Worm (Caenorhabditis elegans): ENCODE results near the gene F55C5.17.
A peak's percentile ranks its signal among the peaks of the same experiment; 100 is the strongest.

Gene F55C5.17

DNA sequence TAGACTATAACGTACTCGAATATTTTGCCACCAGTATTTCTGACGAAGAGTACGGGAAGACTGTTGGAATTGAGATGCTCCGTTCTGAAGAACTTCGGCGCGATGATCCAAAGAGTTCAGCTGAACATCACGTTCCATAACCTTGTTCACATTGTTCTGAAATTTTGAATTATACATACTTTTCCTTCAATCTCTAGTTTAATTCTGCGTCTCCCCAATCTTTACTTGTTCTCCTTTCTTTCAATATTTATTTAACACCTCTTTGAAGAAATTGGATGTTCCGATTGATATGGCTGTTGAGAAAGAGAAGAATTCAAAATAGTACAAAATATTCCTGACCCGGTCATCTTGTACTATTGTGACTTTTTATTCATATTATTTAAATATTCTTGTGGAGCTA, 42.5 kb downstream of the F55C5.17 start, which contains the start of gene F23H12.3:
F23H12.3 (plus strand) TSS at position 301 of the 400 bp plus-strand sequence.
- no peak for TF ChIP-seq crh-2 (tag; optimal IDR thresholded peaks at IDR 0.05)
- no peak for TF ChIP-seq nhr-11 (tag; optimal IDR thresholded peaks at IDR 0.05)
- no peak for TF ChIP-seq elt-1 (tag; optimal IDR thresholded peaks at IDR 0.05)
- TF ChIP-seq lin-39 (tag; optimal IDR thresholded peaks at IDR 0.05): no peak
- no peak for TF ChIP-seq zag-1 (tag; optimal IDR thresholded peaks at IDR 0.05)
- no peak for TF ChIP-seq nhr-237 (tag; optimal IDR thresholded peaks at IDR 0.05)
- TF ChIP-seq F13H6.1 (tag; optimal IDR thresholded peaks at IDR 0.05): no peak
- no peak for TF ChIP-seq sma-9 (GFP tag; optimal IDR thresholded peaks at IDR 0.05)
- no peak for TF ChIP-seq sma-9 (tag; optimal IDR thresholded peaks at IDR 0.05)
- TF ChIP-seq gmeb-1 (tag; optimal IDR thresholded peaks at IDR 0.05): no peak
- TF ChIP-seq ama-1 (optimal IDR thresholded peaks at IDR 0.05): no peak
- no peak for TF ChIP-seq sma-3 (GFP tag; optimal IDR thresholded peaks at IDR 0.05)
- TF ChIP-seq peb-1 (tag; optimal IDR thresholded peaks at IDR 0.05): no peak
- TF ChIP-seq nhr-12 (tag; optimal IDR thresholded peaks at IDR 0.05): no peak
- no peak for TF ChIP-seq lin-13 (GFP tag; optimal IDR thresholded peaks at IDR 0.05)
- no peak for TF ChIP-seq ztf-1 (GFP tag; conservative IDR thresholded peaks at IDR 0.05)
- TF ChIP-seq nhr-25 (tag; optimal IDR thresholded peaks at IDR 0.05): no peak
- TF ChIP-seq lsy-2 (tag; optimal IDR thresholded peaks at IDR 0.05): no peak
- TF ChIP-seq ztf-4 (tag; optimal IDR thresholded peaks at IDR 0.05): no peak

DNA sequence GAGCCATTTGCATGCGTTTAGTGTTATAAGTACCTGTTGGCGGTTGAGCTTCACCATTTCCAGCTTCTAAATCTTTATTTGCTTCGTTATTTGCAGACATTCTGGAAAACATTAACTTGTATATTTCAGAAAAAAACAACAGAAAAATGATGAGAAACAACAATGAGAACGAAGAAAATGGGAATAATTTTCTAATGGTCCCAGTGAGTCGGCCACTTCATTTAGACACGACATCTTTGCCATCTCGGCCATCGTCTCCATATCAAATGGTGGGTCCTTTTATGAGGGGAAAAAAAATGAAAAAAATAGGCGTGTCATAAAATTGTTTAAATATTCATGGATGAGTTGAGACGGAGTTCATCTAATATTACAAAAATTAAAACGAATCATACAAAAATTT, 43.5 kb downstream of the F55C5.17 start, which contains the start of gene snb-2:
snb-2 (minus strand) TSS at position 101 of the 400 bp plus-strand sequence.
- TF ChIP-seq crh-2 (tag; optimal IDR thresholded peaks at IDR 0.05) (no peak), nhr-77 (tag; optimal IDR thresholded peaks at IDR 0.05) (no peak), mbf-1 (tag; optimal IDR thresholded peaks at IDR 0.05) (no peak), nhr-23 (tag; optimal IDR thresholded peaks at IDR 0.05) (no peak), ama-1 (optimal IDR thresholded peaks at IDR 0.05) (no peak), ztf-4 (tag; optimal IDR thresholded peaks at IDR 0.05) (no peak)

DNA sequence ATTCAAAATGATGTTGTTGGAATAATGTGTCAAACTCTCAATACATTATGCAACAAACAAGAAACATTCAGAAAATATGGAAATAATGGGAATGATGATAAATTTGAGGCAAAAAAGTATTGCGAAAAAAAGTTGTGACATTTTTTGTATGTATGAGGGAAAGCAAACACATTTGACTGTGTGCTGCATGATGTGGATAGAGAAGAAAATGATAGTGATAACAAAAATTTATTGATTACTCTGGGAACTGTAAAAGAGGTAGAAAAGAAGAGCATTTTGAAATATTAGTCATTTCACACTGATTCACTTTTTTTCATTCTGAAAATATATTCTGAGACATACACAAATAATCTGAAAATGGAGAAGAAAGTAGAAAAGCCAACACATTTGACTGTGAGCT, 45.5 kb downstream of the F55C5.17 start:
- TF ChIP-seq fos-1 (tag; optimal IDR thresholded peaks at IDR 0.05): peak; percentile 60
- TF ChIP-seq unc-55 (GFP tag; optimal IDR thresholded peaks at IDR 0.05): no peak
- TF ChIP-seq ztf-1 (GFP tag; conservative IDR thresholded peaks at IDR 0.05): no peak
- TF ChIP-seq peb-1 (tag; optimal IDR thresholded peaks at IDR 0.05): no peak

DNA sequence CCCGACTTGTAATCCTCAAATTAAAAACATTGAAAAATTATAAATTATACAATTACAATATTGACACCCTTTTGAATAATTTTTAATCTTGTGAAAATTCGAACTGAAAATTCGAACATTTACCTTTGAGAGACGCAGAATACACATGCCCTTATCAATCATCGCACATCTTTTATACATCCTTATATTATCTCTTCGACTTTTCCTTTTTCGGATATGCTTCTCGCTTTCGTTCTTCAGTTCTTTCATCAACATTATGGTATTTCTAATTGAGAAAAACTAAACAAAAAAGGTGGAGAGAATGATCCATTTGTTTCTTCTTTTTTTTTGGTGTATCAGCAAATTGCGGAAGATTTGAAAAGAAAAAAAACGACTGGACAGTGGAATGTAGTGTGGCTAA, 47.0 kb downstream of the F55C5.17 start:
- TF ChIP-seq nhr-77 (tag; optimal IDR thresholded peaks at IDR 0.05) (no peak), lin-13 (GFP tag; optimal IDR thresholded peaks at IDR 0.05) (no peak), nhr-11 (tag; optimal IDR thresholded peaks at IDR 0.05) (no peak), gmeb-1 (tag; optimal IDR thresholded peaks at IDR 0.05) (no peak), elt-1 (tag; optimal IDR thresholded peaks at IDR 0.05) (no peak), ama-1 (optimal IDR thresholded peaks at IDR 0.05) (no peak), nhr-129 (tag; optimal IDR thresholded peaks at IDR 0.05) (no peak), ztf-1 (GFP tag; conservative IDR thresholded peaks at IDR 0.05) (no peak), nhr-10 (tag; optimal IDR thresholded peaks at IDR 0.05) (no peak), mab-5 (tag; optimal IDR thresholded peaks at IDR 0.05) (no peak), elt-3 (tag; optimal IDR thresholded peaks at IDR 0.05) (no peak)

DNA sequence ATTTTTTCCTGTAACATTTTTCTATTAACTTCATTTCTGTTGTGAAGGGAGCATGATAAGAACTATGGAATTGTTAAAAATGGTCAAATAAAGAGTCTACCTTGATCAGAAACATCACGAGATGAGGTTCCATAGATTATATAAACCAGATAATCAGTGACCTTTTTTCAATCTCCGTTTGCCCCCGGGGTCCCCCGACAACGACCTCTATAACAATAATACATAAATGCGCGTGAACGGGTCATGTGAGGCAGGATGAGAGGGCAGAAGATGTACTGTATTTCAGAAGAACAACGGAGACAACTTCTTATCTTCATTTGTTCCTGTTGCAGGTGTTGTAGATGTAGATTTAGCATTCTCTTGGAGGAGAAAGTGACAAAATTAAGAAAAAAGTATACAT, 49.5 kb downstream of the F55C5.17 start:
- TF ChIP-seq sma-9 (GFP tag; optimal IDR thresholded peaks at IDR 0.05) (peak; percentile 36), sma-9 (tag; optimal IDR thresholded peaks at IDR 0.05) (no peak), blmp-1 (tag; optimal IDR thresholded peaks at IDR 0.05; ENCODE audit: insufficient read depth) (peak; percentile 41), gmeb-1 (tag; optimal IDR thresholded peaks at IDR 0.05) (no peak), nhr-237 (tag; optimal IDR thresholded peaks at IDR 0.05) (no peak), nhr-25 (tag; optimal IDR thresholded peaks at IDR 0.05) (peak; percentile 42), ZK546.5 (tag; optimal IDR thresholded peaks at IDR 0.05) (no peak), ama-1 (optimal IDR thresholded peaks at IDR 0.05) (no peak), nhr-77 (tag; optimal IDR thresholded peaks at IDR 0.05) (no peak)

Data from whole organism, L2 larva.